Fruit fly (Drosophila melanogaster) whole organism, embryonic: ENCODE measurements around the gene CG3306.

Experiments
- CG17568 ChIP-seq: fragments of 200-800 bp; sonication (Bioruptor generic); optimal IDR thresholded peaks from 2 replicates; lab custom pipeline; 2018; ENCODE audit warnings: missing biosample characterization, mild to moderate bottlenecking, missing genetic modification characterization, moderate library complexity
- CG18619 ChIP-seq: fragments of 200-800 bp; sonication (Bioruptor generic); optimal IDR thresholded peaks from 3 replicates; lab custom pipeline; 2017; ENCODE audit warnings: missing biosample characterization, mild to moderate bottlenecking, missing genetic modification characterization
- CG18764 ChIP-seq: fragments of 200-800 bp; sonication (Bioruptor generic); optimal IDR thresholded peaks from 3 replicates; lab custom pipeline; 2016; ENCODE audit warnings: missing biosample characterization, missing genetic modification characterization
- CG31365 ChIP-seq: fragments of 200-800 bp; sonication (Bioruptor generic); optimal IDR thresholded peaks from 2 replicates; lab custom pipeline; 2018; ENCODE audit warnings: missing biosample characterization, mild to moderate bottlenecking, missing genetic modification characterization
- CG32772 ChIP-seq: fragments of 200-800 bp; sonication (Bioruptor generic); IDR thresholded peaks from 2 replicates; pipeline ENCODE4 v1.3.6; 2022; ENCODE audit warnings: missing biosample characterization, missing genetic modification characterization
- CG4730 ChIP-seq: fragments of 200-800 bp; sonication (Bioruptor generic); IDR thresholded peaks from 2 replicates; pipeline ENCODE4 v1.3.6; 2022; ENCODE audit warnings: missing biosample characterization, missing genetic modification characterization
- CG6175 ChIP-seq: fragments of 200-800 bp; sonication (Bioruptor generic); IDR thresholded peaks from 3 replicates; pipeline ENCODE4 v1.3.6; 2022; ENCODE audit warnings: missing biosample characterization, missing genetic modification characterization
- CG6683 ChIP-seq: fragments of 200-800 bp; sonication (Bioruptor generic); optimal IDR thresholded peaks from 2 replicates; lab custom pipeline; 2017; ENCODE audit warnings: missing biosample characterization, mild to moderate bottlenecking, missing genetic modification characterization, missing genetic modification reagents
- CG8765 ChIP-seq: fragments of 200-800 bp; sonication (Bioruptor generic); IDR thresholded peaks from 2 replicates; pipeline ENCODE4 v1.3.6; 2022; ENCODE audit warnings: missing biosample characterization, missing genetic modification characterization
- CG9609 ChIP-seq: fragments of 200-800 bp; sonication (Bioruptor generic); optimal IDR thresholded peaks from 3 replicates; lab custom pipeline; 2016; ENCODE audit warnings: missing biosample characterization, missing genetic modification characterization
- Ets65A ChIP-seq: fragments of 200-800 bp; sonication (Bioruptor generic); peaks from one replicate; lab custom pipeline; 2016; ENCODE audit warnings: missing biosample characterization, missing genetic modification characterization
- Fer1 ChIP-seq: fragments of 200-800 bp; sonication (Bioruptor generic); optimal IDR thresholded peaks from 2 replicates; lab custom pipeline; 2017; ENCODE audit warnings: missing biosample characterization, mild to moderate bottlenecking, missing genetic modification characterization
- Hey ChIP-seq: fragments of 200-800 bp; sonication (Bioruptor generic); optimal IDR thresholded peaks from 3 replicates; lab custom pipeline; 2018; ENCODE audit warnings: missing biosample characterization, mild to moderate bottlenecking, missing genetic modification characterization
- Hmx ChIP-seq: fragments of 200-800 bp; sonication (Bioruptor generic); optimal IDR thresholded peaks from 2 replicates; lab custom pipeline; 2016; ENCODE audit warnings: missing biosample characterization, missing genetic modification characterization
- Hr51 ChIP-seq, 2 experiments: fragments of 200-800 bp; sonication (Bioruptor generic); optimal IDR thresholded peaks; 2 replicates in 1 of 2; 3 replicates in 1 of 2; lab custom pipeline; 2016 to 2018; ENCODE audit warnings: missing biosample characterization in 2 of 2, missing genetic modification characterization in 2 of 2, mild to moderate bottlenecking in 1 of 2, moderate library complexity in 1 of 2
- Hr78 ChIP-seq, 2 experiments: fragments of 200-800 bp in 1 of 2; fragments of >200 bp in 1 of 2; sonication (Bioruptor generic) in 1 of 2; optimal IDR thresholded peaks; 2 replicates each; lab custom pipeline; 2017 to 2019; ENCODE audit warnings: missing biosample characterization in 2 of 2, missing genetic modification characterization in 2 of 2, mild to moderate bottlenecking in 1 of 2, moderate library complexity in 1 of 2
- Kr ChIP-seq: fragments of 200-800 bp; sonication (Bioruptor generic); optimal IDR thresholded peaks from 2 replicates; lab custom pipeline; 2017; ENCODE audit warnings: missing biosample characterization, mild to moderate bottlenecking, missing genetic modification characterization
- Mrtf ChIP-seq: fragments of 200-800 bp; sonication (Bioruptor generic); IDR thresholded peaks from 3 replicates; pipeline ENCODE4 v1.3.6; 2022; ENCODE audit warnings: missing biosample characterization, missing genetic modification characterization
- Opbp ChIP-seq: fragments of 200-800 bp; sonication (Bioruptor generic); IDR thresholded peaks from 3 replicates; pipeline ENCODE4 v1.3.6; 2022; ENCODE audit warnings: missing biosample characterization, missing genetic modification characterization; ENCODE audit not compliant: partially characterized antibody
- Pdp1 ChIP-seq, 2 experiments: fragments of 200-800 bp; sonication (Bioruptor generic); optimal IDR thresholded peaks; 3 replicates each; lab custom pipeline; 2016; ENCODE audit warnings: missing biosample characterization in 2 of 2, missing genetic modification characterization in 2 of 2, mild to moderate bottlenecking in 1 of 2, moderate library complexity in 1 of 2
- Side ChIP-seq: fragments of 200-800 bp; sonication (Bioruptor generic); optimal IDR thresholded peaks from 2 replicates; lab custom pipeline; 2016; ENCODE audit warnings: missing biosample characterization, missing genetic modification characterization
- Tbp ChIP-seq: fragments of >200 bp; optimal IDR thresholded peaks from 2 replicates; lab custom pipeline; 2018; ENCODE audit warnings: missing biosample characterization, missing genetic modification characterization
- bbx ChIP-seq: fragments of 200-800 bp; sonication (Bioruptor generic); IDR thresholded peaks from 2 replicates; pipeline ENCODE4 v1.3.6; 2022; ENCODE audit warnings: missing biosample characterization, missing genetic modification characterization; ENCODE audit not compliant: partially characterized antibody
- btn ChIP-seq: fragments of 200-800 bp; sonication (Bioruptor generic); optimal IDR thresholded peaks from 2 replicates; lab custom pipeline; 2016; ENCODE audit warnings: missing biosample characterization, missing genetic modification characterization
- corto ChIP-seq: fragments of 200-800 bp; sonication (Bioruptor generic); optimal IDR thresholded peaks from 2 replicates; lab custom pipeline; 2016; ENCODE audit warnings: missing biosample characterization, mild to moderate bottlenecking, missing genetic modification characterization, moderate library complexity
- dati ChIP-seq: fragments of 200-800 bp; sonication (Bioruptor generic); IDR thresholded peaks from 2 replicates; pipeline ENCODE4 v1.3.6; 2022; ENCODE audit warnings: missing biosample characterization, missing genetic modification characterization
- dm ChIP-seq: fragments of 200-800 bp; sonication (Bioruptor generic); optimal IDR thresholded peaks from 3 replicates; lab custom pipeline; 2016; ENCODE audit warnings: missing biosample characterization, missing genetic modification characterization
- dysf ChIP-seq: fragments of 200-800 bp; sonication (Bioruptor generic); IDR thresholded peaks from 3 replicates; pipeline ENCODE4 v1.3.6; 2022; ENCODE audit warnings: missing biosample characterization, missing genetic modification characterization
- eve ChIP-seq, 2 experiments: fragments of >200 bp; optimal IDR thresholded peaks; 2 replicates each; lab custom pipeline; 2017; ENCODE audit warnings: missing biosample characterization in 2 of 2, missing genetic modification characterization in 2 of 2
- ewg ChIP-seq: fragments of 200-800 bp; sonication (Bioruptor generic); optimal IDR thresholded peaks from 3 replicates; lab custom pipeline; 2017; ENCODE audit warnings: mild to moderate bottlenecking, missing biosample characterization, missing genetic modification reagents, missing genetic modification characterization
- exex ChIP-seq: fragments of 200-800 bp; sonication (Bioruptor generic); optimal IDR thresholded peaks from 4 replicates; lab custom pipeline; 2018; ENCODE audit warnings: missing biosample characterization, mild to moderate bottlenecking, missing genetic modification characterization, moderate library complexity
- fd96Cb ChIP-seq: fragments of 200-800 bp; sonication (Bioruptor generic); optimal IDR thresholded peaks from 2 replicates; lab custom pipeline; 2018; ENCODE audit warnings: missing biosample characterization, mild to moderate bottlenecking, missing genetic modification characterization, moderate library complexity
- fu2 ChIP-seq: fragments of 200-800 bp; sonication (Bioruptor generic); optimal IDR thresholded peaks from 2 replicates; lab custom pipeline; 2016; ENCODE audit warnings: missing biosample characterization, missing genetic modification characterization
- grn ChIP-seq: fragments of 200-800 bp; sonication (Bioruptor generic); optimal IDR thresholded peaks from 3 replicates; lab custom pipeline; 2017; ENCODE audit warnings: missing biosample characterization, missing genetic modification characterization
- h ChIP-seq: fragments of >200 bp; optimal IDR thresholded peaks from 2 replicates; lab custom pipeline; 2017
- lola ChIP-seq, 3 experiments: fragments of >200 bp in 2 of 3; fragments of 200-800 bp in 1 of 3; sonication (Bioruptor generic) in 1 of 3; optimal IDR thresholded peaks; 2 replicates each; lab custom pipeline; 2017 to 2019; ENCODE audit warnings: missing biosample characterization in 3 of 3, missing genetic modification characterization in 3 of 3, mild to moderate bottlenecking in 1 of 3, moderate library complexity in 1 of 3
- lov ChIP-seq, 2 experiments: fragments of 200-800 bp in 1 of 2; fragments of >200 bp in 1 of 2; sonication (Bioruptor generic) in 1 of 2; IDR thresholded peaks in 1 of 2; optimal IDR thresholded peaks in 1 of 2; 2 replicates in 1 of 2; 3 replicates in 1 of 2; pipeline versions ENCODE4 v1.3.6 to Lab custom; 2017 to 2022; ENCODE audit warnings: missing biosample characterization in 1 of 2, missing genetic modification characterization in 1 of 2
- nerfin-2 ChIP-seq: fragments of 200-800 bp; sonication (Bioruptor generic); IDR thresholded peaks from 2 replicates; pipeline ENCODE4 v1.3.6; 2022; ENCODE audit warnings: missing biosample characterization, missing genetic modification characterization; ENCODE audit not compliant: partially characterized antibody
- nmo ChIP-seq: fragments of 200-800 bp; sonication (Bioruptor generic); optimal IDR thresholded peaks from 2 replicates; lab custom pipeline; 2018; ENCODE audit warnings: missing biosample characterization, mild to moderate bottlenecking, missing genetic modification characterization, moderate library complexity
- oc ChIP-seq: fragments of 200-800 bp; sonication (Bioruptor generic); optimal IDR thresholded peaks from 2 replicates; lab custom pipeline; 2018; ENCODE audit warnings: missing biosample characterization, mild to moderate bottlenecking, missing genetic modification characterization, moderate library complexity
- repo ChIP-seq: fragments of 200-800 bp; sonication (Bioruptor generic); optimal IDR thresholded peaks from 2 replicates; lab custom pipeline; 2016; ENCODE audit warnings: missing biosample characterization, missing genetic modification characterization
- sc ChIP-seq, 3 experiments: fragments of >200 bp in 2 of 3; fragments of 200-800 bp in 1 of 3; sonication (Bioruptor generic) in 1 of 3; optimal IDR thresholded peaks; 2 replicates in 2 of 3; 3 replicates in 1 of 3; lab custom pipeline; 2017; ENCODE audit warnings: mild to moderate bottlenecking in 1 of 3, missing biosample characterization in 1 of 3, missing genetic modification characterization in 1 of 3, missing genetic modification reagents in 1 of 3
- scrt ChIP-seq: fragments of 200-800 bp; sonication (Bioruptor generic); optimal IDR thresholded peaks from 2 replicates; lab custom pipeline; 2018; ENCODE audit warnings: missing biosample characterization, mild to moderate bottlenecking, missing genetic modification characterization, moderate library complexity
- wek ChIP-seq: fragments of 200-800 bp; sonication (Bioruptor generic); optimal IDR thresholded peaks from 3 replicates; lab custom pipeline; 2018; ENCODE audit warnings: missing biosample characterization, mild to moderate bottlenecking, missing genetic modification characterization, moderate library complexity
- yki ChIP-seq: fragments of >200 bp; optimal IDR thresholded peaks from 3 replicates; lab custom pipeline; 2018

CG3306 gene

dm6 chr3L:9637812-9638211 is 36.5 kb downstream of the CG3306 start, which contains the start of gene CG8329:
TSS of gene CG8329 (plus strand) at chr3L:9638112.
- TF ChIP-seq Tbp (GFP tag; lab: Kevin White, UChicago) (no peak), Hr78 (GFP tag; optimal IDR thresholded peaks at IDR 0.05; lab: Kevin White, UChicago) (no peak), ewg (GFP tag; lab: Kevin White, UChicago) (no peak), CG32772 (GFP tag; lab: Robert Waterston, UW) (no peak), oc (tag; lab: Kevin White, UChicago) (no peak), CG18764 (GFP tag; lab: Kevin White, UChicago) (no peak), nmo (GFP tag; lab: Kevin White, UChicago) (no peak), btn (GFP tag; lab: Kevin White, UChicago) (no peak), fd96Cb (tag; lab: Kevin White, UChicago) (no peak), CG8765 (GFP tag; lab: Robert Waterston, UW) (no peak), Hey (tag; lab: Kevin White, UChicago) (no peak), lola (GFP tag; optimal IDR thresholded peaks at IDR 0.05; lab: Kevin White, UChicago) (no peak), dm (GFP tag; lab: Kevin White, UChicago) (no peak), fu2 (GFP tag; lab: Kevin White, UChicago) (no peak), bbx (GFP tag; lab: Robert Waterston, UW) (no peak), CG9609 (GFP tag; lab: Kevin White, UChicago) (no peak), Fer1 (no peak), Mrtf (GFP tag; lab: Robert Waterston, UW) (no peak), eve (GFP tag; optimal IDR thresholded peaks at IDR 0.05; lab: Kevin White, UChicago) (no peak), grn (no peak)

- no peak for TF ChIP-seq CG31365 (tag; lab: Kevin White, UChicago)
- TF ChIP-seq CG6175 = no peak
- no peak for TF ChIP-seq btn (GFP tag; lab: Kevin White, UChicago)
Measured at dm6 chr3L:9638971-9639370, 37.6 kb downstream of the CG3306 start, which contains the start of gene CG18179. TSS of gene CG18179 (plus strand) at chr3L:9639271.

dm6 chr3L:9640713-9641112 is 39.4 kb downstream of the CG3306 start, which contains the start of gene CG18180:
TSS of gene CG18180 (plus strand) at chr3L:9641013.
- TF ChIP-seq exex (peak; percentile 10), sc (optimal IDR thresholded peaks at IDR 0.05; lab: Kevin White, UChicago) (no peak), sc (GFP tag; optimal IDR thresholded peaks at IDR 0.05; lab: Kevin White, UChicago) (no peak)

dm6 chr3L:9643762-9644161 is 42.4 kb downstream of the CG3306 start, which contains the start of gene CNMaR:
TSS of gene CNMaR (plus strand) at chr3L:9644109.
- TF ChIP-seq CG4730 = no peak
- TF ChIP-seq CG18619 (GFP tag; lab: Kevin White, UChicago) = no peak
- TF ChIP-seq CG18764 (GFP tag; lab: Kevin White, UChicago) = no peak
- 0 out of 3 replicates have a peak, but pooled peaks have one; percentile 16 for TF ChIP-seq dysf (GFP tag; lab: Robert Waterston, UW)
- no peak for TF ChIP-seq repo (GFP tag; lab: Kevin White, UChicago)
- no peak for TF ChIP-seq Opbp (GFP tag; lab: Robert Waterston, UW)
- no peak for TF ChIP-seq dati (GFP tag; lab: Robert Waterston, UW)
- TF ChIP-seq nerfin-2 = no peak
- no peak for TF ChIP-seq yki (lab: Kevin White, UChicago)
- TF ChIP-seq corto (GFP tag; lab: Kevin White, UChicago) = no peak
- no peak for TF ChIP-seq lov (optimal IDR thresholded peaks at IDR 0.05; lab: Kevin White, UChicago)
- no peak for TF ChIP-seq lov (GFP tag; IDR thresholded peaks at IDR 0.05; lab: Robert Waterston, UW)
- TF ChIP-seq scrt (GFP tag; lab: Kevin White, UChicago) = peak; percentile 100
- TF ChIP-seq h (lab: Kevin White, UChicago) = no peak
- no peak for TF ChIP-seq Hmx
- no peak for TF ChIP-seq Hr51 (GFP tag; optimal IDR thresholded peaks at IDR 0.05; lab: Kevin White, UChicago)
- no peak for TF ChIP-seq Kr
- TF ChIP-seq CG6683 = no peak
- no peak for TF ChIP-seq CG17568 (GFP tag; lab: Kevin White, UChicago)
- TF ChIP-seq Ets65A (GFP tag; lab: Kevin White, UChicago) = no peak
- TF ChIP-seq wek (GFP tag; lab: Kevin White, UChicago) = no peak
- no peak for TF ChIP-seq Pdp1 (GFP tag; optimal IDR thresholded peaks at IDR 0.05; lab: Kevin White, UChicago)
- TF ChIP-seq Side (GFP tag; lab: Kevin White, UChicago) = no peak
